Worm (Caenorhabditis elegans) whole organism, late embryonic: ENCODE data around the gene C47E8.4.

Source experiments
- C38D4.7 ChIP-seq: fragments of 200-800 bp; sonication (Bioruptor generic); optimal IDR thresholded peaks from 2 replicates; lab custom pipeline; 2018; ENCODE audit warnings: mild to moderate bottlenecking, missing genetic modification characterization, moderate library complexity, missing compliant biosample characterization
- K09A11.1 ChIP-seq: sonication (generic microtip); optimal IDR thresholded peaks from 2 replicates; lab custom pipeline; 2017; ENCODE audit warnings: antibody characterized with exemption, mild to moderate bottlenecking, missing genetic modification characterization, missing compliant biosample characterization; ENCODE audit not compliant: insufficient read depth
- ahr-1 ChIP-seq: sonication (generic microtip); optimal IDR thresholded peaks from 2 replicates; lab custom pipeline; 2016; ENCODE audit warnings: missing genetic modification characterization, missing compliant biosample characterization
- ama-1 ChIP-seq: fragments of 150-350 bp; optimal IDR thresholded peaks from 2 replicates; lab custom pipeline; 2014
- ceh-22 ChIP-seq: sonication (generic microtip); optimal IDR thresholded peaks from 2 replicates; lab custom pipeline; 2017; ENCODE audit warnings: missing biosample characterization, missing genetic modification characterization
- ceh-45 ChIP-seq: fragments of 200-800 bp; sonication (Bioruptor generic); IDR thresholded peaks from 2 replicates; pipeline ENCODE4 v1.3.6; 2022; ENCODE audit warnings: missing genetic modification reagents, missing genetic modification characterization, missing compliant biosample characterization
- ceh-9 ChIP-seq: sonication (generic microtip); optimal IDR thresholded peaks from 2 replicates; lab custom pipeline; 2016; ENCODE audit warnings: mild to moderate bottlenecking, missing genetic modification characterization, inconsistent platforms, missing compliant biosample characterization
- dmd-4 ChIP-seq: sonication (generic microtip); optimal IDR thresholded peaks from 2 replicates; lab custom pipeline; 2016; ENCODE audit warnings: borderline replicate concordance, missing genetic modification characterization, missing compliant biosample characterization
- dve-1 ChIP-seq: sonication (generic microtip); optimal IDR thresholded peaks from 2 replicates; lab custom pipeline; 2017; ENCODE audit warnings: antibody characterized with exemption, mild to moderate bottlenecking, missing genetic modification characterization, missing compliant biosample characterization
- elt-2 ChIP-seq: sonication (generic microtip); optimal IDR thresholded peaks from 2 replicates; lab custom pipeline; 2016; ENCODE audit warnings: missing genetic modification reagents, missing genetic modification characterization, missing compliant biosample characterization
- elt-4 ChIP-seq: sonication (generic microtip); optimal IDR thresholded peaks from 2 replicates; lab custom pipeline; 2016; ENCODE audit warnings: missing genetic modification characterization, missing compliant biosample characterization
- fkh-10 ChIP-seq: fragments of 150-350 bp; optimal IDR thresholded peaks from 2 replicates; lab custom pipeline; 2014; ENCODE audit warnings: missing biosample characterization, missing genetic modification reagents, missing genetic modification characterization
- hlh-30 ChIP-seq: sonication (generic microtip); optimal IDR thresholded peaks from 2 replicates; lab custom pipeline; 2017; ENCODE audit warnings: antibody characterized with exemption, missing genetic modification characterization, missing compliant biosample characterization; ENCODE audit not compliant: insufficient read depth
- hlh-8 ChIP-seq: sonication (generic microtip); optimal IDR thresholded peaks from 2 replicates; lab custom pipeline; 2016; ENCODE audit warnings: missing genotype, missing genetic modification characterization, missing compliant biosample characterization
- lim-6 ChIP-seq: sonication (generic microtip); optimal IDR thresholded peaks from 2 replicates; lab custom pipeline; 2016; ENCODE audit warnings: missing genetic modification characterization, missing compliant biosample characterization
- mec-3 ChIP-seq: sonication (generic microtip); optimal IDR thresholded peaks from 2 replicates; lab custom pipeline; 2016; ENCODE audit warnings: borderline replicate concordance, missing genetic modification characterization, missing compliant biosample characterization
- nfya-1 ChIP-seq: sonication (generic microtip); optimal IDR thresholded peaks from 2 replicates; lab custom pipeline; 2017; ENCODE audit warnings: missing genetic modification characterization, mild to moderate bottlenecking, missing compliant biosample characterization, antibody characterized with exemption, moderate library complexity
- nhr-11 ChIP-seq: fragments of 150-350 bp; optimal IDR thresholded peaks from 2 replicates; lab custom pipeline; 2014; ENCODE audit warnings: missing biosample characterization, missing genetic modification characterization
- odd-2 ChIP-seq: sonication (generic microtip); optimal IDR thresholded peaks from 2 replicates; lab custom pipeline; 2017; ENCODE audit warnings: antibody characterized with exemption, mild to moderate bottlenecking, missing genetic modification characterization, missing compliant biosample characterization
- pat-9 ChIP-seq: fragments of 200-800 bp; sonication (Bioruptor generic); optimal IDR thresholded peaks from 2 replicates; lab custom pipeline; 2018; ENCODE audit warnings: mild to moderate bottlenecking, missing genetic modification characterization, moderate library complexity, missing compliant biosample characterization
- pax-1 ChIP-seq: fragments of 150-350 bp; optimal IDR thresholded peaks from 2 replicates; lab custom pipeline; 2014; ENCODE audit warnings: missing biosample characterization, missing genetic modification characterization
- pha-4 ChIP-seq: fragments of 150-350 bp; optimal IDR thresholded peaks from 2 replicates; lab custom pipeline; 2018; ENCODE audit warnings: missing biosample characterization, missing genetic modification reagents, missing genetic modification characterization
- rnt-1 ChIP-seq: sonication (generic microtip); optimal IDR thresholded peaks from 2 replicates; lab custom pipeline; 2016; ENCODE audit warnings: missing genetic modification characterization, missing compliant biosample characterization
- sox-4 ChIP-seq: sonication (generic microtip); optimal IDR thresholded peaks from 2 replicates; lab custom pipeline; 2017; ENCODE audit warnings: mild to moderate bottlenecking, missing genetic modification characterization, inconsistent platforms, missing compliant biosample characterization
- syd-9 ChIP-seq: sonication (generic microtip); optimal IDR thresholded peaks from 2 replicates; lab custom pipeline; 2016; ENCODE audit warnings: mild to moderate bottlenecking, missing genetic modification characterization, moderate library complexity, missing compliant biosample characterization
- tbx-2 ChIP-seq: sonication (generic microtip); optimal IDR thresholded peaks from 2 replicates; lab custom pipeline; 2016; ENCODE audit warnings: missing genetic modification characterization, missing compliant biosample characterization
- tbx-7 ChIP-seq: sonication (generic microtip); optimal IDR thresholded peaks from 2 replicates; lab custom pipeline; 2016; ENCODE audit warnings: missing genotype, missing genetic modification characterization, missing compliant biosample characterization
- ttx-3 ChIP-seq: sonication (generic microtip); optimal IDR thresholded peaks from 2 replicates; lab custom pipeline; 2016; ENCODE audit warnings: missing genetic modification reagents, missing genetic modification characterization, missing compliant biosample characterization
- unc-42 ChIP-seq: sonication (generic microtip); optimal IDR thresholded peaks from 2 replicates; lab custom pipeline; 2016; ENCODE audit warnings: missing genotype, missing genetic modification characterization, missing compliant biosample characterization
- unc-55 ChIP-seq: sonication (generic microtip); optimal IDR thresholded peaks from 2 replicates; lab custom pipeline; 2017; ENCODE audit warnings: missing biosample characterization, missing genetic modification reagents, missing genetic modification characterization
- unc-86 ChIP-seq: sonication (generic microtip); optimal IDR thresholded peaks from 2 replicates; lab custom pipeline; 2016; ENCODE audit warnings: missing genetic modification characterization, missing compliant biosample characterization
- ztf-16 ChIP-seq: sonication (generic microtip); optimal IDR thresholded peaks from 2 replicates; lab custom pipeline; 2017; ENCODE audit warnings: missing genetic modification characterization, missing compliant biosample characterization

Gene C47E8.4

DNA sequence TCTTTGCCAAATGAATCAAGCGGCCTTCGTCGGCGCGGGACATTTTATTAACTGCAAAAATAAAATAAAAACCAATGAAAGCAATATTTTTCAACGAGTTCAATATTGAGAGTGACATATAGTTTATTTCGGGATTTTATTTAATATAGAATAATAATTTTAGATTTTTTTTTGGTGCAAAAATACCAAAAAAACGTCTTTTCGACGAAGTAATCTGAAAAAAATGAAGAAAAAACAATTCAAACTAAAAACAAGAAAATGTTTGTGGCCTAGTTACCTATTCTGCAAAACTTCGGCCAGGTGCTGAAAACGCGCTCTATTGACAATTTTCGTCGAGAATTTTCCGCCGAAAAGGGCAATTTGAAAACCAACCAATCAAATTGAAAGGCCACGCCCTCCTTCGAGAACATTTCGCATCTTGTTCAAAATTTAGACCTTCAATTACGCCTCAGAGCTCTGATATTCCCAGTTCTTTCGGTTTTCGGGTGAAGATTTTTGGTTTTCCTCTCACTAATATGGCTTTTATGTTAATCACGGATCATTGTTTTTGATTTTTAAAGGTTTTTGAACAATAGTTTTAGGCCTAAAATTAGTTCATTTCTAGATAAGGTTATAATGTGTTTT is at the start of gene C47E8.4 (continued):
- TF ChIP-seq ceh-9 (no peak), sox-4 (no peak), hlh-30 (tag; lab: Kevin White, UChicago) (peak; percentile 33), tbx-7 (tag; lab: Kevin White, UChicago) (peak; percentile 95), dmd-4 (tag; lab: Kevin White, UChicago) (no peak), fkh-10 (GFP tag; lab: Kevin White, UChicago) (peak; percentile 30), ttx-3 (peak; percentile 47), pat-9 (tag; lab: Kevin White, UChicago) (no peak), ceh-22 (tag; lab: Kevin White, UChicago) (no peak), dve-1 (tag; lab: Kevin White, UChicago) (peak; percentile 93), odd-2 (tag; lab: Kevin White, UChicago) (no peak), unc-55 (peak; percentile 81), hlh-8 (tag; lab: Kevin White, UChicago) (peak; percentile 92), ceh-45 (GFP tag; lab: Robert Waterston, UW) (no peak), tbx-2 (tag; lab: Kevin White, UChicago) (peak; percentile 97), ztf-16 (tag; lab: Kevin White, UChicago) (peak; percentile 63), nhr-11 (tag; lab: Kevin White, UChicago) (no peak)

ce11 chrV:14734187-14734765 is 49.0 kb upstream of the C47E8.4 start, which contains the start of gene unc-61:
Gene unc-61 (minus strand): TSS chrV:14734237.
- TF ChIP-seq K09A11.1 (tag; lab: Kevin White, UChicago) (no peak), lim-6 (no peak), unc-42 (tag; lab: Kevin White, UChicago) (peak; percentile 90)

ce11 chrV:14729343-14729742 is 44.1 kb upstream of the C47E8.4 start, which contains the start of gene oig-3:
Gene oig-3 (plus strand): TSS chrV:14729643.
- TF ChIP-seq ceh-22 (tag; lab: Kevin White, UChicago) (no peak), ahr-1 (tag; lab: Kevin White, UChicago) (no peak), pat-9 (tag; lab: Kevin White, UChicago) (no peak), pha-4 (tag; lab: Kevin White, UChicago) (no peak), C38D4.7 (GFP tag; lab: Kevin White, UChicago) (no peak), unc-86 (tag; lab: Kevin White, UChicago) (no peak), nhr-11 (tag; lab: Kevin White, UChicago) (no peak), nfya-1 (tag; lab: Kevin White, UChicago) (no peak), ama-1 (lab: Kevin White, UChicago) (no peak), mec-3 (no peak), rnt-1 (tag; lab: Kevin White, UChicago) (no peak)
- TF ChIP-seq, all 69 proteins: peak for 0

ce11 chrV:14728754-14729153 is 43.5 kb upstream of the C47E8.4 start, which contains the start of gene Y50E8A.2:
Gene Y50E8A.2 (minus strand): TSS chrV:14728854.
- TF ChIP-seq syd-9 (tag; lab: Kevin White, UChicago), result no peak

DNA sequence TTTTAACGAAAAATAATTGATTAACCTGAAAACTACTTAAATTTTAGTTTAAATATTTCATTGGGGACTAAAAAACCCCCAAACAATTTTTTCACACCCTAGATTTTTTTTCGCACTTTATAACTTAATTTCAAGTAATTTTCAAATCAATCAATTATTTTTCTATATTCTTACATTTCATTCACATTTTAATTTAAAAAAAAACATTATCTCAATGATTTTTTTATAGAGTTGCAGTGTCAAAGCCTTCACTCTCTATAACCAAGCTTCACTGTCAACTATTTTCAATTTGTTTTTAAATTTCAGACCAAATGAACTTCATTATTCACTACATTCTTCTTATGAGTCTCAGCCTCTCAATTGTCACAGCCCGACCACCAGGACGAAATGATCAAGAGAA is 41.3 kb upstream of the C47E8.4 start, which contains the start of gene Y50E8A.1:
TSS of gene Y50E8A.1 (plus strand) at position 301 of the 400 bp plus-strand sequence.
- TF ChIP-seq elt-2 (tag; lab: Kevin White, UChicago), result no peak
- TF ChIP-seq sox-4, result no peak
- no peak for TF ChIP-seq nhr-11 (tag; lab: Kevin White, UChicago)
- no peak for TF ChIP-seq elt-4 (tag; lab: Kevin White, UChicago)
- TF ChIP-seq pax-1 (tag; lab: Kevin White, UChicago), result no peak
- no peak for TF ChIP-seq dmd-4 (tag; lab: Kevin White, UChicago)
- TF ChIP-seq unc-55, result no peak
- no peak for TF ChIP-seq unc-86 (tag; lab: Kevin White, UChicago)
